Fruit fly (Drosophila melanogaster) whole organism, embryonic: Measurements from ENCODE around the gene CG14419.

Experiments
- Adf1 ChIP-seq: fragments of 200-800 bp; sonication (Bioruptor generic); IDR thresholded peaks from 2 replicates; pipeline ENCODE4 v1.3.6; 2022; ENCODE audit warnings: missing biosample characterization, missing genetic modification characterization
- CG11398 ChIP-seq: fragments of 200-800 bp; sonication (Bioruptor generic); optimal IDR thresholded peaks from 2 replicates; lab custom pipeline; 2016; ENCODE audit warnings: missing biosample characterization, missing genetic modification characterization
- CG12155 ChIP-seq: fragments of 200-800 bp; sonication (Bioruptor generic); optimal IDR thresholded peaks from 3 replicates; lab custom pipeline; 2016; ENCODE audit warnings: missing biosample characterization, missing genetic modification characterization
- CG12219 ChIP-seq: fragments of 200-800 bp; sonication (Bioruptor generic); optimal IDR thresholded peaks from 3 replicates; lab custom pipeline; 2018; ENCODE audit warnings: missing biosample characterization, mild to moderate bottlenecking, missing genetic modification characterization
- CG12744 ChIP-seq: fragments of 200-800 bp; sonication (Bioruptor generic); optimal IDR thresholded peaks from 2 replicates; lab custom pipeline; 2016; ENCODE audit warnings: missing biosample characterization, missing genetic modification characterization
- CG14441 ChIP-seq: fragments of 200-800 bp; sonication (Bioruptor generic); IDR thresholded peaks from 2 replicates; pipeline ENCODE4 v1.3.6; 2022; ENCODE audit warnings: missing biosample characterization, missing genetic modification characterization
- CG14965 ChIP-seq: fragments of 200-800 bp; sonication (Bioruptor generic); optimal IDR thresholded peaks from 2 replicates; lab custom pipeline; 2016; ENCODE audit warnings: missing biosample characterization, missing genetic modification characterization, borderline replicate concordance
- CG15479 ChIP-seq: fragments of 200-800 bp; sonication (Bioruptor generic); optimal IDR thresholded peaks from 3 replicates; lab custom pipeline; 2019; ENCODE audit warnings: missing biosample characterization, mild to moderate bottlenecking, missing genetic modification characterization, moderate library complexity
- CG1792 ChIP-seq: fragments of 200-800 bp; sonication (Bioruptor generic); optimal IDR thresholded peaks from 2 replicates; lab custom pipeline; 2016; ENCODE audit warnings: missing biosample characterization, missing genetic modification characterization
- CG18619 ChIP-seq: fragments of 200-800 bp; sonication (Bioruptor generic); optimal IDR thresholded peaks from 3 replicates; lab custom pipeline; 2017; ENCODE audit warnings: missing biosample characterization, mild to moderate bottlenecking, missing genetic modification characterization
- CG2712 ChIP-seq: fragments of 200-800 bp; optimal IDR thresholded peaks from 3 replicates; lab custom pipeline; 2019; ENCODE audit warnings: missing biosample characterization, mild to moderate bottlenecking, missing genetic modification characterization, moderate library complexity
- CG32772 ChIP-seq: fragments of 200-800 bp; sonication (Bioruptor generic); IDR thresholded peaks from 2 replicates; pipeline ENCODE4 v1.3.6; 2022; ENCODE audit warnings: missing biosample characterization, missing genetic modification characterization
- CG33557 ChIP-seq: fragments of 200-800 bp; sonication (Bioruptor generic); optimal IDR thresholded peaks from 2 replicates; lab custom pipeline; 2019; ENCODE audit warnings: missing biosample characterization, mild to moderate bottlenecking, missing genetic modification characterization, moderate library complexity
- CG3847 ChIP-seq: fragments of 200-800 bp; sonication (Bioruptor generic); IDR thresholded peaks from 2 replicates; pipeline ENCODE4 v1.3.6; 2022; ENCODE audit warnings: missing biosample characterization, missing genetic modification characterization
- CG5180 ChIP-seq: fragments of 200-800 bp; sonication (Bioruptor generic); optimal IDR thresholded peaks from 3 replicates; lab custom pipeline; 2017; ENCODE audit warnings: missing biosample characterization, missing genetic modification characterization, mild to moderate bottlenecking, moderate library complexity, missing genetic modification reagents
- CG5953 ChIP-seq: fragments of 200-800 bp; sonication (Bioruptor generic); IDR thresholded peaks from 2 replicates; pipeline ENCODE4 v1.3.6; 2022; ENCODE audit warnings: missing biosample characterization, missing genetic modification characterization
- CG6791 ChIP-seq: fragments of 200-800 bp; sonication (Bioruptor generic); IDR thresholded peaks from 3 replicates; pipeline ENCODE4 v1.3.6; 2022; ENCODE audit warnings: missing biosample characterization, missing genetic modification characterization; ENCODE audit not compliant: partially characterized antibody
- CG7372 ChIP-seq: fragments of 200-800 bp; sonication (Bioruptor generic); IDR thresholded peaks from 2 replicates; pipeline ENCODE4 v1.3.6; 2022; ENCODE audit warnings: missing biosample characterization, missing genetic modification characterization
- CG7745 ChIP-seq: fragments of 200-800 bp; sonication (Bioruptor generic); optimal IDR thresholded peaks from 2 replicates; lab custom pipeline; 2018; ENCODE audit warnings: missing biosample characterization, mild to moderate bottlenecking, missing genetic modification characterization, moderate library complexity
- CG7928 ChIP-seq: fragments of 200-800 bp; sonication (Bioruptor generic); optimal IDR thresholded peaks from 2 replicates; lab custom pipeline; 2017; ENCODE audit warnings: missing biosample characterization, mild to moderate bottlenecking, missing genetic modification characterization
- CG8290 ChIP-seq, 3 experiments: fragments of 200-800 bp; sonication (Bioruptor generic); optimal IDR thresholded peaks; 2 replicates each; lab custom pipeline; 2016 to 2019; ENCODE audit warnings: missing biosample characterization in 3 of 3, missing genetic modification characterization in 3 of 3, mild to moderate bottlenecking in 2 of 3, moderate library complexity in 1 of 3
- Deaf1 ChIP-seq: fragments of 200-800 bp; optimal IDR thresholded peaks from 3 replicates; lab custom pipeline; 2019; ENCODE audit warnings: missing biosample characterization, mild to moderate bottlenecking, missing genetic modification characterization, moderate library complexity
- Gug ChIP-seq: fragments of 200-800 bp; sonication (Bioruptor generic); IDR thresholded peaks from 4 replicates; pipeline ENCODE4 v1.3.6; 2022; ENCODE audit warnings: missing biosample characterization, missing genetic modification characterization
- H15 ChIP-seq: fragments of 200-800 bp; sonication (Bioruptor generic); IDR thresholded peaks from 3 replicates; pipeline ENCODE4 v1.3.6; 2022; ENCODE audit warnings: missing biosample characterization, missing genetic modification characterization
- Mad ChIP-seq: fragments of 200-800 bp; sonication (Bioruptor generic); optimal IDR thresholded peaks from 2 replicates; lab custom pipeline; 2016; ENCODE audit warnings: missing biosample characterization, missing genetic modification characterization
- Scr ChIP-seq: fragments of 200-800 bp; sonication (Bioruptor generic); IDR thresholded peaks from 2 replicates; pipeline ENCODE4 v1.3.6; 2022; ENCODE audit warnings: missing biosample characterization, missing genetic modification characterization; ENCODE audit not compliant: partially characterized antibody
- amos ChIP-seq: fragments of 200-800 bp; sonication (Bioruptor generic); IDR thresholded peaks from 2 replicates; pipeline ENCODE4 v1.3.6; 2022; ENCODE audit warnings: missing biosample characterization, missing genetic modification characterization; ENCODE audit not compliant: partially characterized antibody
- dan ChIP-seq: fragments of 200-800 bp; sonication (Bioruptor generic); IDR thresholded peaks from 2 replicates; pipeline ENCODE4 v1.3.6; 2022; ENCODE audit warnings: missing biosample characterization, missing genetic modification characterization
- ewg ChIP-seq: fragments of 200-800 bp; sonication (Bioruptor generic); optimal IDR thresholded peaks from 3 replicates; lab custom pipeline; 2017; ENCODE audit warnings: mild to moderate bottlenecking, missing biosample characterization, missing genetic modification reagents, missing genetic modification characterization
- gcm2 ChIP-seq: fragments of 200-800 bp; sonication (Bioruptor generic); optimal IDR thresholded peaks from 2 replicates; lab custom pipeline; 2016; ENCODE audit warnings: missing biosample characterization, missing genetic modification characterization
- hb ChIP-seq: fragments of 200-800 bp; sonication (Bioruptor generic); IDR thresholded peaks from 3 replicates; pipeline ENCODE4 v1.3.6; 2022; ENCODE audit warnings: missing biosample characterization, missing genetic modification characterization; ENCODE audit not compliant: partially characterized antibody
- otp ChIP-seq: fragments of 200-800 bp; sonication (Bioruptor generic); IDR thresholded peaks from 3 replicates; pipeline ENCODE4, ENCODE4 v1.3.6; 2022; ENCODE audit warnings: missing biosample characterization, missing genetic modification characterization
- p53 ChIP-seq: fragments of 200-800 bp; sonication (Bioruptor generic); optimal IDR thresholded peaks from 2 replicates; lab custom pipeline; 2016; ENCODE audit warnings: missing biosample characterization, missing genetic modification characterization
- pros ChIP-seq: fragments of 200-800 bp; sonication (Bioruptor generic); optimal IDR thresholded peaks from 3 replicates; lab custom pipeline; 2019; ENCODE audit warnings: missing biosample characterization, mild to moderate bottlenecking, missing genetic modification characterization, moderate library complexity
- sisA ChIP-seq: fragments of 200-800 bp; sonication (Bioruptor generic); IDR thresholded peaks from 2 replicates; pipeline ENCODE4 v1.3.6; 2022; ENCODE audit warnings: missing biosample characterization, missing genetic modification characterization
- ttk ChIP-seq: fragments of 200-800 bp; sonication (Bioruptor generic); IDR thresholded peaks from 2 replicates; pipeline ENCODE4 v2.1.2; 2022; ENCODE audit warnings: missing biosample characterization, missing genetic modification characterization
- unpg ChIP-seq: fragments of 200-800 bp; sonication (Bioruptor generic); optimal IDR thresholded peaks from 3 replicates; lab custom pipeline; 2018; ENCODE audit warnings: missing biosample characterization, mild to moderate bottlenecking, missing genetic modification characterization, moderate library complexity
- vvl ChIP-seq: fragments of 200-800 bp; sonication (Bioruptor generic); IDR thresholded peaks from 2 replicates; pipeline ENCODE4 v1.3.6; 2022; ENCODE audit warnings: missing biosample characterization, missing genetic modification characterization
- wor ChIP-seq: fragments of 200-800 bp; sonication (Bioruptor generic); IDR thresholded peaks from 2 replicates; pipeline ENCODE4 v1.3.6; 2022; ENCODE audit warnings: missing biosample characterization, missing genetic modification characterization

Gene CG14419

dm6 chrX:2907105-2907694, 21.5 kb upstream of the CG14419 start (continued):
- TF ChIP-seq ttk (GFP tag; lab: Robert Waterston, UW), result peak; percentile 51; the same call in 1 of the 2 replicates
- TF ChIP-seq CG8290 (GFP tag; optimal IDR thresholded peaks at IDR 0.05; lab: Kevin White, UChicago), result no peak
- TF ChIP-seq CG8290 (tag; optimal IDR thresholded peaks at IDR 0.05; lab: Kevin White, UChicago), result peak in 1 of 2 experiments; percentile 47
- no peak for TF ChIP-seq wor (GFP tag; lab: Robert Waterston, UW)
- TF ChIP-seq p53, result no peak
- TF ChIP-seq otp (GFP tag; lab: Robert Waterston, UW), result no peak
- no peak for TF ChIP-seq CG6791 (GFP tag; lab: Robert Waterston, UW)
- peak; percentile 47; the same call in 1 of the 2 replicates for TF ChIP-seq sisA (GFP tag; lab: Robert Waterston, UW)
- no peak for TF ChIP-seq CG12744 (GFP tag; lab: Kevin White, UChicago)
- TF ChIP-seq CG3847, result no peak
- TF ChIP-seq vvl (GFP tag; lab: Robert Waterston, UW), result peak; percentile 18; the same call in 1 of the 2 replicates
- TF ChIP-seq CG7928 (GFP tag; lab: Kevin White, UChicago), result no peak
- no peak for TF ChIP-seq CG12219
- no peak for TF ChIP-seq CG11398 (GFP tag; lab: Kevin White, UChicago)
- TF ChIP-seq Scr (GFP tag; lab: Robert Waterston, UW), result no peak
- TF ChIP-seq H15 (GFP tag; lab: Robert Waterston, UW), result 0 out of 3 replicates have a peak, but pooled peaks have one; percentile 29
- TF ChIP-seq CG33557 (GFP tag; lab: Kevin White, UChicago), result no peak
- TF ChIP-seq gcm2, result no peak
- no peak for TF ChIP-seq pros (GFP tag; lab: Kevin White, UChicago)

dm6 chrX:2890468-2890867, 4.8 kb upstream of the CG14419 start, which contains the start of gene CG3526:
CG3526 (plus strand) TSS chrX:2890768.
- no peak for TF ChIP-seq CG7745 (tag; lab: Kevin White, UChicago)
- TF ChIP-seq CG18619 (GFP tag; lab: Kevin White, UChicago), result no peak
- TF ChIP-seq dan, result no peak
- no peak for TF ChIP-seq CG14965
- no peak for TF ChIP-seq CG1792 (GFP tag; lab: Kevin White, UChicago)
- TF ChIP-seq CG12155, result no peak
- no peak for TF ChIP-seq unpg (GFP tag; lab: Kevin White, UChicago)
- no peak for TF ChIP-seq Gug (GFP tag; lab: Robert Waterston, UW)
- no peak for TF ChIP-seq CG5953 (GFP tag; lab: Robert Waterston, UW)
- TF ChIP-seq Mad (GFP tag; lab: Kevin White, UChicago), result no peak
- TF ChIP-seq CG14441 (GFP tag; lab: Robert Waterston, UW), result no peak

dm6 chrX:2888211-2888610, 2.5 kb upstream of the CG14419 start:
- TF ChIP-seq CG2712 (tag; lab: Kevin White, UChicago) (no peak), CG32772 (GFP tag; lab: Robert Waterston, UW) (no peak), Adf1 (GFP tag; lab: Robert Waterston, UW) (peak; percentile 66; the same call in 1 of the 2 replicates), CG7372 (GFP tag; lab: Robert Waterston, UW) (peak; percentile 59), CG15479 (no peak), amos (GFP tag; lab: Robert Waterston, UW) (no peak), CG5180 (peak; percentile 6), ewg (GFP tag; lab: Kevin White, UChicago) (peak; percentile 31), Deaf1 (tag; lab: Kevin White, UChicago) (peak; percentile 91), hb (GFP tag; lab: Robert Waterston, UW) (0 out of 3 replicates have a peak, but pooled peaks have one; percentile 12)
